Worm (Caenorhabditis elegans) whole organism, late embryonic: ENCODE results near the gene F02E11.2.

Experiments
- Y22D7AL.16 ChIP-seq: sonication (generic microtip); optimal IDR thresholded peaks from 2 replicates; lab custom pipeline; 2016; ENCODE audit warnings: missing genetic modification characterization, missing compliant biosample characterization
- ama-1 ChIP-seq: fragments of 150-350 bp; optimal IDR thresholded peaks from 2 replicates; lab custom pipeline; 2014
- ceh-31 ChIP-seq: sonication (generic microtip); optimal IDR thresholded peaks from 2 replicates; lab custom pipeline; 2016; ENCODE audit warnings: missing genetic modification characterization, missing compliant biosample characterization
- lim-6 ChIP-seq: sonication (generic microtip); optimal IDR thresholded peaks from 2 replicates; lab custom pipeline; 2016; ENCODE audit warnings: missing genetic modification characterization, missing compliant biosample characterization
- nfya-1 ChIP-seq: sonication (generic microtip); optimal IDR thresholded peaks from 2 replicates; lab custom pipeline; 2017; ENCODE audit warnings: missing genetic modification characterization, mild to moderate bottlenecking, missing compliant biosample characterization, antibody characterized with exemption, moderate library complexity
- npax-4 ChIP-seq: sonication (generic microtip); optimal IDR thresholded peaks from 2 replicates; lab custom pipeline; 2016; ENCODE audit warnings: missing genetic modification characterization, missing compliant biosample characterization
- sdc-2 ChIP-seq: sonication (generic microtip); optimal IDR thresholded peaks from 2 replicates; lab custom pipeline; 2016; ENCODE audit warnings: missing genotype, missing genetic modification characterization, missing compliant biosample characterization
- syd-9 ChIP-seq: sonication (generic microtip); optimal IDR thresholded peaks from 2 replicates; lab custom pipeline; 2016; ENCODE audit warnings: mild to moderate bottlenecking, missing genetic modification characterization, moderate library complexity, missing compliant biosample characterization
- ttx-3 ChIP-seq: sonication (generic microtip); optimal IDR thresholded peaks from 2 replicates; lab custom pipeline; 2016; ENCODE audit warnings: missing genetic modification reagents, missing genetic modification characterization, missing compliant biosample characterization

ce11 chrII:3295193-3295592 lies 32.6 kb downstream of the F02E11.2 start, which contains the start of gene btb-17:
- TF ChIP-seq ama-1 (lab: Kevin White, UChicago) (no peak), nfya-1 (tag; lab: Kevin White, UChicago) (no peak), lim-6 (tag; lab: Kevin White, UChicago) (no peak), syd-9 (no peak), sdc-2 (tag; lab: Kevin White, UChicago) (no peak), Y22D7AL.16 (no peak), npax-4 (tag; lab: Kevin White, UChicago) (no peak), ttx-3 (tag; lab: Kevin White, UChicago) (no peak), ceh-31 (no peak)
